Worm (Caenorhabditis elegans) whole organism, L4/young adult: ENCODE measurements around the gene neg-1.

ENCODE experiments used
- W03F9.2 ChIP-seq: fragments of 150-350 bp; optimal IDR thresholded peaks from 2 replicates; lab custom pipeline; 2014; ENCODE audit warnings: missing biosample characterization, missing genetic modification characterization
- him-1 ChIP-seq: sonication (generic microtip); optimal IDR thresholded peaks from 2 replicates; lab custom pipeline; 2016; ENCODE audit warnings: missing genotype, missing genetic modification reagents, missing genetic modification characterization, missing compliant biosample characterization

ce11 chrV:4373656-4374055 is 1.0 kb downstream of the neg-1 start:
- no peak for TF ChIP-seq him-1 (tag; lab: Kevin White, UChicago)
- no peak for TF ChIP-seq W03F9.2 (tag; lab: Kevin White, UChicago)
